Fruit fly (Drosophila melanogaster) Kc167 (cell line): ENCODE results near the gene Sec63.

Experiments used
- Myc ChIP-seq: fragments of >200 bp; optimal IDR thresholded peaks from 2 replicates; lab custom pipeline; 2017; ENCODE audit warnings: missing external identifiers
- Sin3A ChIP-seq: fragments of >200 bp; optimal IDR thresholded peaks from 2 replicates; lab custom pipeline; 2018; ENCODE audit warnings: missing external identifiers
- h ChIP-seq: fragments of >200 bp; optimal IDR thresholded peaks from 3 replicates; lab custom pipeline; 2018; ENCODE audit warnings: missing external identifiers
- insv ChIP-seq: fragments of >200 bp; optimal IDR thresholded peaks from 3 replicates; lab custom pipeline; 2018; ENCODE audit warnings: missing external identifiers
- psq ChIP-seq: fragments of >200 bp; optimal IDR thresholded peaks from 2 replicates; lab custom pipeline; 2017; ENCODE audit warnings: missing external identifiers
- ttk ChIP-seq: sonication (Bioruptor generic); optimal IDR thresholded peaks from 2 replicates; lab custom pipeline; 2017; ENCODE audit warnings: missing external identifiers

The Sec63 gene

DNA sequence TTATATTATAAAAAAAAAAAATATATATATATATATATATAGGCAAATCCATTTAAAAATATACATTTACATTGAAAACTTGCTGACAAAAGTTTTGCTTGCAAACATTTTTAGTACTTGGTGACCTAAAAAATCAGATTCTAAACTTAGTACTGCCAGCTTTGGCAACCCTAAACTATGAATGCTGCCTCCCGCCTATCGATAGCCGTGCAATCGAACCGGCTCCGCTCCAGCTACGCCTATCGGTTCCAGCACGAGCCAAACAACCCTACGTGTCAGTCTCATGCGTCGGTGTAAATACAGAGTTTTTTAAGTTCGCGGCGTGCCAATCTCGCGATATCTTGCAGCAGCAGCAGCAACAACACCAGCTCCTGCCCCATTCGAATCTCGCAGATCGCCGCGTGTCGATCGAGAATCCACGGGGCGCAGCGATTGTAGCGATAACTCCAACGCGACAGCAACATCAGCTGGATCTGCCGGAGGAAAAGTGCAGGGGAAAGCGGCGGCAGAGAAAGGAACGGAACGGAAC is at the start of gene Sec63:
Gene Sec63, plus strand, starts transcription at position 238 of the 529 bp plus-strand sequence.
- TF ChIP-seq psq (lab: Kevin White, UChicago) (no peak), Myc (lab: Kevin White, UChicago) (no peak), Sin3A (no peak), h (no peak), insv (lab: Kevin White, UChicago) (no peak), ttk (lab: Kevin White, UChicago) (no peak)

- TF ChIP-seq h: no peak
- no peak for TF ChIP-seq Sin3A
- no peak for TF ChIP-seq psq (lab: Kevin White, UChicago)
- no peak for TF ChIP-seq ttk (lab: Kevin White, UChicago)
- TF ChIP-seq Myc (lab: Kevin White, UChicago): no peak
- TF ChIP-seq insv (lab: Kevin White, UChicago): no peak
Observed at dm6 chr3L:7312754-7313153, 47.6 kb upstream of the Sec63 start, which contains the start of gene unc-13-4A. Gene unc-13-4A, minus strand, starts transcription at chr3L:7312896.

DNA sequence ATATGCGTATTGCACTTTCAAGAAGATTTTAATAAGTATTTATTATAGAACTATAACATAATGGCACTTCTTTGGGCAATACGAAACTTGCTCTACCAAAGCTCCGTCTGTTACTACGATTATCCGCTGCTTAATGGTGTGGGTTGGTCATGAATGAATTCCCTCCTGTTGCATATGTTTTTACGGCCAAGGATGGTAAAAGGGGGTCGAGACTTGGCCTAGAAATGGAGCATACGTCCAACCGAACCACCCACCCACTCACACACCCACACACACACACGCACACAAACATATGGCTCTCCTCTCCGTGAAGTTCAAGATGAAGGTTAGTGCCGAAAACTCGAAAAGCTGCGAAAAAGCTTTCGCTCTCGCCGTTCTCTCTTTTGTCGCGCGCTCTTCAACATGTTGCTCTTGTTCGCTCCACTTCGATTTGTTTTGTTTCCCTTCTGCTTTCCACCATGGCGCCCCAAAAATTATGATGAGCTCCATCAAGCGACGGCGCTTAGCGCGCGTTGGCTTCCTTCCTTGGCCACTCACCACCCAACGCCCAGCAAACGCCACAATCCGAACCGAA is 46.7 kb upstream of the Sec63 start:
- TF ChIP-seq Sin3A: no peak
- TF ChIP-seq h: no peak
- no peak for TF ChIP-seq psq (lab: Kevin White, UChicago)
- TF ChIP-seq insv (lab: Kevin White, UChicago): no peak
- TF ChIP-seq Myc (lab: Kevin White, UChicago): no peak
- TF ChIP-seq ttk (lab: Kevin White, UChicago): no peak

- TF ChIP-seq ttk (lab: Kevin White, UChicago) (no peak), Sin3A (no peak), psq (lab: Kevin White, UChicago) (no peak), h (no peak)
Observed at dm6 chr3L:7314133-7314532, 46.2 kb upstream of the Sec63 start.

- TF ChIP-seq h (no peak), Myc (lab: Kevin White, UChicago) (no peak), insv (lab: Kevin White, UChicago) (no peak), ttk (lab: Kevin White, UChicago) (no peak), psq (lab: Kevin White, UChicago) (no peak), Sin3A (no peak)
Observed at dm6 chr3L:7319768-7320167, 40.6 kb upstream of the Sec63 start, which contains the start of gene CG8607. Gene CG8607, plus strand, starts transcription at chr3L:7320068.

DNA sequence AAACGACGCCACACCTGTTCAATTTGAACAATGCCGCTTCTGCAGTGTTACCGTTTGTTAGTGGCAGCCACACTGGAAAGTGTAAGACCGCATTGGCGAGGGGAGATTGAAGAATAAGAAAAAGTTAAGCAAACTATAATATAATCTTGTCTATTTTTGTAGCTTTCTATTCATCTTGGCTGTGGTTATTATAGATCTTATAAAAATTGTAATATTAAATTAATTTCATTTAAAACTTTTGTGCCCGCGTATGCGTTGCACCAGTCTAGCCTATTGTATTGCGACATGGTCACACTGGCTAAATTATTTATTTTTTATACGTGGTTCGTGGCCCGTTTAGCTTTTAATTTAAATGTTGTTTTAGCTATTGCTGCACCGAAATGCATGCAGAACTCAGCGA is 37.0 kb upstream of the Sec63 start, which contains the start of the genes RhoGEF4 and Rint1:
Gene RhoGEF4, minus strand, starts transcription at position 64 of the 400 bp plus-strand sequence.
Gene Rint1, plus strand, starts transcription at position 272 of the 400 bp plus-strand sequence.
- TF ChIP-seq Myc (lab: Kevin White, UChicago) (no peak), psq (lab: Kevin White, UChicago) (no peak), insv (lab: Kevin White, UChicago) (no peak), h (no peak), ttk (lab: Kevin White, UChicago) (no peak), Sin3A (no peak)

DNA sequence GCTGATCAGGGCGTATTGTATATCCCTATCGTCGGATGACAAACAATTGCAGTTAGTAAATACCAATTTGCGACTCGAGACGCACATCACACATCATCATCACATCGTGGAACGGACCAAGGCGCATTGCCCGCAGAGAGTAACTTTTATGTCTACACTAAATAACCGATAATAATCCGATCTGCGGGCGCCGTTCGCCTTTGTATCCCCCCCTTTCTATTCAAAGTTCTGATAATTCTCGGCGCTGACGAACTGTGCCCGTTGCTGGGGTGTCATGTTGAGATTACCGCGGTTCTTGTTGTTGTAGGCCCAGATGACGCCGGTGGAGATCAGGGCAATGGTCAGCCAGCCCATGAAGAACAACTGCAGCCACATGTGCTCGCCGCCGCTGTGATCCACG is 33.7 kb upstream of the Sec63 start:
- TF ChIP-seq ttk (lab: Kevin White, UChicago) (no peak), insv (lab: Kevin White, UChicago) (no peak), Sin3A (no peak), Myc (lab: Kevin White, UChicago) (no peak), psq (lab: Kevin White, UChicago) (no peak), h (no peak)

dm6 chr3L:7328567-7329253 is 31.7 kb upstream of the Sec63 start, which contains the start of the genes mrva, CG42307 and mus312:
Gene mrva, minus strand, starts transcription at chr3L:7328842.
Gene CG42307, plus strand, starts transcription at chr3L:7329132.
Gene mus312, plus strand, starts transcription at chr3L:7329132.
- no peak for TF ChIP-seq Sin3A
- TF ChIP-seq Myc (lab: Kevin White, UChicago): no peak

DNA sequence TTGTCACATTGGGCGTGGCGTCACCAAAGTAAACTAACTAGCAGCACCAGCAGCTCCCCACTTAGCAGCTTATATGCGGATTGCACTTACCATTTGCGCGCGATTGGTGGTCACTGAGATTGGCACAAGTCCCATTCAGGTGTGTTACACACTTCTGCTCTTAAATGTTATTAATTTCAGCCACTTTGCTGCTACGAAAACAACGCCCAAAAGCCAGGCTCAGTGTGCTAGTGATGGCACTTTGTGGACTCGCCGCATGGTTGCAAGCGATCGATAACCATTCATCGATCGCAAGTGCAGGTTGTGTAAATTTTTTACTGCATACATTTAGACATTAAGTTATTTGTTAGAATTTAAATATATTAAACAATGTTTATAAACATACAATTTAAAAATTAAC is 25.4 kb upstream of the Sec63 start, which contains the start of the genes wrm1 and wrm2:
Gene wrm1, minus strand, starts transcription at position 237 of the 400 bp plus-strand sequence.
Gene wrm2, minus strand, starts transcription at position 237 of the 400 bp plus-strand sequence.
- no peak for TF ChIP-seq ttk (lab: Kevin White, UChicago)
- no peak for TF ChIP-seq Sin3A
- no peak for TF ChIP-seq psq (lab: Kevin White, UChicago)
- TF ChIP-seq h: no peak
- TF ChIP-seq insv (lab: Kevin White, UChicago): no peak
- TF ChIP-seq Myc (lab: Kevin White, UChicago): no peak

dm6 chr3L:7338786-7339185 is 21.6 kb upstream of the Sec63 start:
- TF ChIP-seq psq (lab: Kevin White, UChicago): no peak
- TF ChIP-seq Myc (lab: Kevin White, UChicago): no peak
- TF ChIP-seq Sin3A: no peak
- TF ChIP-seq h: no peak
- no peak for TF ChIP-seq insv (lab: Kevin White, UChicago)
- TF ChIP-seq ttk (lab: Kevin White, UChicago): no peak

- TF ChIP-seq Sin3A: no peak
- TF ChIP-seq ttk (lab: Kevin White, UChicago): no peak
- TF ChIP-seq Myc (lab: Kevin White, UChicago): no peak
- TF ChIP-seq h: no peak
- no peak for TF ChIP-seq insv (lab: Kevin White, UChicago)
- TF ChIP-seq psq (lab: Kevin White, UChicago): no peak
Observed at dm6 chr3L:7339216-7339742, 21.1 kb upstream of the Sec63 start, which contains the start of the genes lark and eco. Gene lark, plus strand, starts transcription at chr3L:7339266. Gene eco, minus strand, starts transcription at chr3L:7339340.

dm6 chr3L:7344001-7344400 is 16.4 kb upstream of the Sec63 start:
- TF ChIP-seq insv (lab: Kevin White, UChicago): no peak
- TF ChIP-seq Sin3A: no peak
- no peak for TF ChIP-seq Myc (lab: Kevin White, UChicago)
- no peak for TF ChIP-seq psq (lab: Kevin White, UChicago)
- TF ChIP-seq h: no peak
- no peak for TF ChIP-seq ttk (lab: Kevin White, UChicago)
